Fruit fly (Drosophila melanogaster) whole organism, prepupa: Measurements from ENCODE around the gene Zasp66.

Experiments used
- CG10631 ChIP-seq: fragments of 200-800 bp; sonication (Bioruptor generic); optimal IDR thresholded peaks from 2 replicates; lab custom pipeline; 2016; ENCODE audit warnings: missing biosample characterization, missing genetic modification characterization
- CG10669 ChIP-seq: fragments of 200-800 bp; sonication (Bioruptor generic); optimal IDR thresholded peaks from 3 replicates; lab custom pipeline; 2018; ENCODE audit warnings: missing biosample characterization, mild to moderate bottlenecking, missing genetic modification characterization, moderate library complexity
- CG11294 ChIP-seq: fragments of 200-800 bp; sonication (Bioruptor generic); IDR thresholded peaks from 2 replicates; pipeline ENCODE4 v1.3.6; 2022; ENCODE audit warnings: missing biosample characterization, missing genetic modification characterization
- CG11762 ChIP-seq: fragments of 200-800 bp; sonication (Bioruptor generic); optimal IDR thresholded peaks from 3 replicates; lab custom pipeline; 2016; ENCODE audit warnings: missing biosample characterization, missing genetic modification characterization; ENCODE audit not compliant: insufficient read depth
- CG11902 ChIP-seq: fragments of 200-800 bp; sonication (Bioruptor generic); optimal IDR thresholded peaks from 3 replicates; lab custom pipeline; 2016; ENCODE audit warnings: missing biosample characterization, missing genetic modification characterization
- CG1621 ChIP-seq: fragments of 200-800 bp; sonication (Bioruptor generic); optimal IDR thresholded peaks from 3 replicates; lab custom pipeline; 2018; ENCODE audit warnings: missing biosample characterization, mild to moderate bottlenecking, missing genetic modification characterization
- CG16779 ChIP-seq: fragments of 200-800 bp; sonication (Bioruptor generic); optimal IDR thresholded peaks from 3 replicates; lab custom pipeline; 2017; ENCODE audit warnings: missing biosample characterization, mild to moderate bottlenecking, missing genetic modification characterization
- CG3032 ChIP-seq: fragments of 200-800 bp; optimal IDR thresholded peaks from 2 replicates; lab custom pipeline; 2019; ENCODE audit warnings: missing biosample characterization, mild to moderate bottlenecking, missing genetic modification characterization, moderate library complexity
- CG34406 ChIP-seq: fragments of 200-800 bp; sonication (Bioruptor generic); optimal IDR thresholded peaks from 3 replicates; lab custom pipeline; 2016; ENCODE audit warnings: missing biosample characterization, missing genetic modification characterization
- CG3919 ChIP-seq: fragments of 200-800 bp; sonication (Bioruptor generic); optimal IDR thresholded peaks from 3 replicates; lab custom pipeline; 2016; ENCODE audit warnings: missing biosample characterization, missing genetic modification characterization
- CG4318 ChIP-seq: fragments of 200-800 bp; sonication (Bioruptor generic); optimal IDR thresholded peaks from 3 replicates; lab custom pipeline; 2017; ENCODE audit warnings: missing biosample characterization, mild to moderate bottlenecking, missing genetic modification characterization
- CG6163 ChIP-seq: fragments of 200-800 bp; sonication (Bioruptor generic); IDR thresholded peaks from 3 replicates; pipeline ENCODE4 v1.3.6; 2022; ENCODE audit warnings: missing biosample characterization, missing genetic modification characterization
- CG7368 ChIP-seq: fragments of 200-800 bp; sonication (Bioruptor generic); optimal IDR thresholded peaks from 3 replicates; lab custom pipeline; 2016; ENCODE audit warnings: missing biosample characterization, missing genetic modification characterization
- CG8119 ChIP-seq: fragments of 200-800 bp; sonication (Bioruptor generic); IDR thresholded peaks from 3 replicates; pipeline ENCODE4 v1.3.6; 2022; ENCODE audit warnings: missing biosample characterization, missing genetic modification characterization
- CG8319 ChIP-seq: fragments of 200-800 bp; sonication (Bioruptor generic); optimal IDR thresholded peaks from 3 replicates; lab custom pipeline; 2016; ENCODE audit warnings: missing biosample characterization, missing genetic modification characterization
- CG9139 ChIP-seq: fragments of 200-800 bp; sonication (Bioruptor generic); optimal IDR thresholded peaks from 3 replicates; lab custom pipeline; 2017; ENCODE audit warnings: missing biosample characterization, mild to moderate bottlenecking, missing genetic modification characterization
- Eip75B ChIP-seq: fragments of 200-800 bp; sonication (Bioruptor generic); optimal IDR thresholded peaks from 3 replicates; lab custom pipeline; 2016; ENCODE audit warnings: missing biosample characterization, missing genetic modification characterization
- Eip78C ChIP-seq: fragments of 200-800 bp; sonication (Bioruptor generic); peaks from one replicate; lab custom pipeline; 2016; ENCODE audit warnings: missing biosample characterization, missing genetic modification characterization
- Eip93F ChIP-seq: fragments of 200-800 bp; sonication (Bioruptor generic); optimal IDR thresholded peaks from 2 replicates; lab custom pipeline; 2016; ENCODE audit warnings: missing biosample characterization, mild to moderate bottlenecking, missing genetic modification characterization
- Ets21C ChIP-seq: fragments of 200-800 bp; sonication (Bioruptor generic); optimal IDR thresholded peaks from 3 replicates; lab custom pipeline; 2016; ENCODE audit warnings: missing biosample characterization, missing genetic modification characterization
- Ets96B ChIP-seq: fragments of 200-800 bp; optimal IDR thresholded peaks from 2 replicates; lab custom pipeline; 2019; ENCODE audit warnings: missing biosample characterization, mild to moderate bottlenecking, missing genetic modification characterization, moderate library complexity
- Hr38 ChIP-seq: sonication (Bioruptor generic); optimal IDR thresholded peaks from 2 replicates; lab custom pipeline; 2016; ENCODE audit warnings: missing biosample characterization, missing genetic modification characterization
- Hr39 ChIP-seq: fragments of 200-800 bp; sonication (Bioruptor generic); optimal IDR thresholded peaks from 2 replicates; lab custom pipeline; 2016; ENCODE audit warnings: missing biosample characterization, missing genetic modification characterization
- Met ChIP-seq: fragments of 200-800 bp; sonication (Bioruptor generic); optimal IDR thresholded peaks from 3 replicates; lab custom pipeline; 2016; ENCODE audit warnings: missing biosample characterization, missing genetic modification characterization
- Smox ChIP-seq: fragments of 200-800 bp; sonication (Bioruptor generic); optimal IDR thresholded peaks from 3 replicates; lab custom pipeline; 2016; ENCODE audit warnings: missing biosample characterization, missing genetic modification characterization
- Sox102F ChIP-seq: fragments of 200-800 bp; sonication (Bioruptor generic); optimal IDR thresholded peaks from 2 replicates; lab custom pipeline; 2016; ENCODE audit warnings: missing biosample characterization, mild to moderate bottlenecking, missing genetic modification characterization
- Sox14 ChIP-seq: fragments of 200-800 bp; sonication (Bioruptor generic); optimal IDR thresholded peaks from 3 replicates; lab custom pipeline; 2016; ENCODE audit warnings: missing biosample characterization, missing genetic modification characterization
- Sox15 ChIP-seq: fragments of 200-800 bp; sonication (Bioruptor generic); optimal IDR thresholded peaks from 3 replicates; lab custom pipeline; 2016; ENCODE audit warnings: missing biosample characterization, missing genetic modification characterization
- acj6 ChIP-seq: fragments of 200-800 bp; sonication (Bioruptor generic); optimal IDR thresholded peaks from 3 replicates; lab custom pipeline; 2016; ENCODE audit warnings: missing biosample characterization, missing genetic modification characterization
- cyc ChIP-seq: fragments of 200-800 bp; sonication (Bioruptor generic); optimal IDR thresholded peaks from 3 replicates; lab custom pipeline; 2016; ENCODE audit warnings: missing biosample characterization, missing genetic modification characterization
- dsx ChIP-seq: fragments of 200-800 bp; optimal IDR thresholded peaks from 3 replicates; lab custom pipeline; 2019; ENCODE audit warnings: missing biosample characterization, mild to moderate bottlenecking, missing genetic modification characterization, moderate library complexity; ENCODE audit not compliant: poor library complexity, severe bottlenecking
- eg ChIP-seq: fragments of 200-800 bp; sonication (Bioruptor generic); IDR thresholded peaks from 3 replicates; pipeline ENCODE4 v1.3.6; 2022; ENCODE audit warnings: missing biosample characterization, missing genetic modification characterization
- esn ChIP-seq: fragments of 200-800 bp; sonication (Bioruptor generic); optimal IDR thresholded peaks from 2 replicates; lab custom pipeline; 2016; ENCODE audit warnings: missing biosample characterization, mild to moderate bottlenecking, missing genetic modification characterization, moderate library complexity
- fd85E ChIP-seq: fragments of 200-800 bp; sonication (Bioruptor generic); optimal IDR thresholded peaks from 3 replicates; lab custom pipeline; 2016; ENCODE audit warnings: missing biosample characterization, missing genetic modification characterization
- fkh ChIP-seq: fragments of 200-800 bp; sonication (Bioruptor generic); optimal IDR thresholded peaks from 3 replicates; lab custom pipeline; 2017; ENCODE audit warnings: missing biosample characterization, mild to moderate bottlenecking, missing genetic modification characterization, moderate library complexity
- lz ChIP-seq: fragments of 200-800 bp; sonication (Bioruptor generic); optimal IDR thresholded peaks from 3 replicates; lab custom pipeline; 2016; ENCODE audit warnings: missing biosample characterization, missing genetic modification characterization
- salr ChIP-seq, 2 experiments: fragments of 200-800 bp; sonication (Bioruptor generic); optimal IDR thresholded peaks; 3 replicates each; lab custom pipeline; 2016 to 2018; ENCODE audit warnings: missing biosample characterization in 2 of 2, missing genetic modification characterization in 2 of 2, mild to moderate bottlenecking in 1 of 2
- spab ChIP-seq: fragments of 200-800 bp; sonication (Bioruptor generic); optimal IDR thresholded peaks from 2 replicates; lab custom pipeline; 2017; ENCODE audit warnings: missing biosample characterization, mild to moderate bottlenecking, missing genetic modification characterization, missing genetic modification reagents
- ss ChIP-seq, 2 experiments: fragments of 200-800 bp; sonication (Bioruptor generic); optimal IDR thresholded peaks; 2 replicates in 1 of 2; 3 replicates in 1 of 2; lab custom pipeline; 2017 to 2018; ENCODE audit warnings: mild to moderate bottlenecking in 2 of 2, missing biosample characterization in 2 of 2, missing genetic modification characterization in 2 of 2, moderate library complexity in 1 of 2
- svp ChIP-seq: fragments of 200-800 bp; sonication (Bioruptor generic); peaks from one replicate; lab custom pipeline; 2016; ENCODE audit warnings: missing biosample characterization, missing genetic modification characterization
- topi ChIP-seq: fragments of 200-800 bp; sonication (Bioruptor generic); optimal IDR thresholded peaks from 3 replicates; lab custom pipeline; 2016; ENCODE audit warnings: missing biosample characterization, missing genetic modification characterization
- vri ChIP-seq: fragments of 200-800 bp; sonication (Bioruptor generic); optimal IDR thresholded peaks from 3 replicates; lab custom pipeline; 2016; ENCODE audit warnings: missing biosample characterization, mild to moderate bottlenecking, missing genetic modification characterization

Gene Zasp66

dm6 chr3L:8682551-8683375 is 58.6 kb downstream of the Zasp66 start:
- TF ChIP-seq vri (GFP tag; lab: Kevin White, UChicago) (peak; percentile 60), CG3032 (tag; lab: Kevin White, UChicago) (no peak), Met (peak; percentile 6), CG8119 (GFP tag; lab: Robert Waterston, UW) (no peak), svp (GFP tag; lab: Kevin White, UChicago) (peak; percentile 68), dsx (GFP tag; lab: Kevin White, UChicago) (no peak), CG11902 (GFP tag; lab: Kevin White, UChicago) (no peak), cyc (GFP tag; lab: Kevin White, UChicago) (peak; percentile 19), Eip75B (GFP tag; lab: Kevin White, UChicago) (no peak), Eip78C (GFP tag; lab: Kevin White, UChicago) (peak; percentile 67), lz (GFP tag; lab: Kevin White, UChicago) (peak; percentile 21), topi (GFP tag; lab: Kevin White, UChicago) (peak; percentile 51), fd85E (GFP tag; lab: Kevin White, UChicago) (no peak), Hr38 (GFP tag; lab: Kevin White, UChicago) (no peak), CG4318 (GFP tag; lab: Kevin White, UChicago) (no peak), Hr39 (GFP tag; lab: Kevin White, UChicago) (peak; percentile 4), esn (GFP tag; lab: Kevin White, UChicago) (peak; percentile 27), CG1621 (tag; lab: Kevin White, UChicago) (no peak), CG8319 (GFP tag; lab: Kevin White, UChicago) (no peak), Smox (GFP tag; lab: Kevin White, UChicago) (no peak), CG11294 (GFP tag; lab: Robert Waterston, UW) (no peak), Sox14 (GFP tag; lab: Kevin White, UChicago) (no peak), ss (GFP tag; optimal IDR thresholded peaks at IDR 0.05; lab: Kevin White, UChicago) (no peak), Ets96B (tag; lab: Kevin White, UChicago) (peak; percentile 6), CG7368 (no peak), Sox15 (GFP tag; lab: Kevin White, UChicago) (no peak), eg (GFP tag; lab: Robert Waterston, UW) (peak; percentile 33; the same call in 1 of the 3 replicates), CG10669 (GFP tag; lab: Kevin White, UChicago) (no peak), CG10631 (GFP tag; lab: Kevin White, UChicago) (peak; percentile 26)

dm6 chr3L:8683773-8684172 is 59.6 kb downstream of the Zasp66 start:
- peak; percentile 80 for TF ChIP-seq fkh (GFP tag; lab: Kevin White, UChicago)
- TF ChIP-seq CG11294 (GFP tag; lab: Robert Waterston, UW): no peak
- TF ChIP-seq svp (GFP tag; lab: Kevin White, UChicago): peak; percentile 58
- no peak for TF ChIP-seq dsx (GFP tag; lab: Kevin White, UChicago)
- 0 out of 3 replicates have a peak, but pooled peaks have one; percentile 8 for TF ChIP-seq CG6163 (GFP tag; lab: Robert Waterston, UW)

dm6 chr3L:8684419-8685081 is 60.4 kb downstream of the Zasp66 start:
- no peak for TF ChIP-seq CG3032 (tag; lab: Kevin White, UChicago)
- peak; percentile 14 for TF ChIP-seq Sox102F (GFP tag; lab: Kevin White, UChicago)
- TF ChIP-seq spab: no peak
- no peak for TF ChIP-seq CG4318 (GFP tag; lab: Kevin White, UChicago)
- no peak for TF ChIP-seq CG16779
- peak; percentile 86 for TF ChIP-seq fkh (GFP tag; lab: Kevin White, UChicago)
- TF ChIP-seq dsx (GFP tag; lab: Kevin White, UChicago): no peak
- TF ChIP-seq CG11902 (GFP tag; lab: Kevin White, UChicago): no peak
- TF ChIP-seq CG34406 (GFP tag; lab: Kevin White, UChicago): peak; percentile 38
- no peak for TF ChIP-seq CG7368
- no peak for TF ChIP-seq CG11762
- TF ChIP-seq CG1621 (tag; lab: Kevin White, UChicago): no peak
- peak; percentile 23 for TF ChIP-seq Ets21C
- no peak for TF ChIP-seq eg (GFP tag; lab: Robert Waterston, UW)
- no peak for TF ChIP-seq CG8319 (GFP tag; lab: Kevin White, UChicago)
- no peak for TF ChIP-seq Hr38 (GFP tag; lab: Kevin White, UChicago)
- TF ChIP-seq Eip93F (GFP tag; lab: Kevin White, UChicago): no peak
- TF ChIP-seq esn (GFP tag; lab: Kevin White, UChicago): peak; percentile 67
- peak; percentile 7 for TF ChIP-seq CG3919
- peak; percentile 57 for TF ChIP-seq vri (GFP tag; lab: Kevin White, UChicago)
- TF ChIP-seq CG9139 (GFP tag; lab: Kevin White, UChicago): no peak
- TF ChIP-seq lz (GFP tag; lab: Kevin White, UChicago): peak; percentile 48
- TF ChIP-seq acj6 (GFP tag; lab: Kevin White, UChicago): peak; percentile 52
- peak in 1 of 2 experiments; percentile 18 for TF ChIP-seq salr (GFP tag; optimal IDR thresholded peaks at IDR 0.05; lab: Kevin White, UChicago)
- TF ChIP-seq Smox (GFP tag; lab: Kevin White, UChicago): peak; percentile 66
- peak; percentile 60 for TF ChIP-seq Met
